Fruit fly (Drosophila melanogaster): ENCODE data around the gene Cdc6.

DNA sequence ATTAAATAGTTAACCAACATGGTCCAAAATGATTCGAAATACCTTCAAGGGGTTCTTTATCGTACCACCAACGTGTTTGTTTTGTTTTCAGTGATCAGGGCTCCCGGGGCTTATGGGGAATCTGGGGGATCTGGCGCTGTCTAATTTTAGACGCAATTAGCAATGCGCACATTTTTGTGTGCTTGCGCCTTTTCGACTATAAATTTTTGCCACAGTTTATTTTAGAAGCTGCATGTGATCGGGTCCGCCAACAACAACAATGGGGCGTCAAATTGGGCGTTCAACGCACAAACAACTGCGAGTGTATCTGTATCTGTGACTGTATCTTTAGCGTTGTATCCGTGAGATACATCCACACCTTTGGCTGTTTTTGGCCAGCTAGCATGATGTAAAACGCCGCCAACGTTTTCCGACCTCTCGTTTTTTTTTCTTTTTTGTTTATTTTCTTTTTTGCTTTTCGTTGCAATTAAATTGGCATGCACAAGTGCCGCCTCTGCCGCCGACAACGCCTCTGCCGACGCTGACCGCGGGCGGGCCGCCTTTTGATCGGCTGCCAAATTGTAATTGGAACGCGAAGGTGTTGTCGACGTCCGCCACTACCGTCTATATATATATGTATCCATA, 39.6 kb upstream of the Cdc6 start:
- no peak for TF ChIP-seq CG17806 (tag; optimal IDR thresholded peaks at IDR 0.05)
- TF ChIP-seq gl (tag; optimal IDR thresholded peaks at IDR 0.05) = no peak
- TF ChIP-seq D1 (tag; optimal IDR thresholded peaks at IDR 0.05) = no peak
- no peak for TF ChIP-seq CG10348 (GFP tag; IDR thresholded peaks at IDR 0.05)
- no peak for TF ChIP-seq rn (GFP tag; IDR thresholded peaks at IDR 0.05)
- TF ChIP-seq fd96Ca (GFP tag; IDR thresholded peaks at IDR 0.05) = peak; percentile 47; the same call in 1 of the 3 replicates
- 0 out of 2 replicates have a peak, but pooled peaks have one; percentile 40 for TF ChIP-seq CG12605 (GFP tag; IDR thresholded peaks at IDR 0.05)
- no peak for TF ChIP-seq EcR (GFP tag; optimal IDR thresholded peaks at IDR 0.05)
- no peak for TF ChIP-seq CG8301 (tag; optimal IDR thresholded peaks at IDR 0.05)

Data from whole organism, pupa.